Fruit fly (Drosophila melanogaster) whole organism, embryonic: ENCODE results near the gene CG5611.

Experiments used
- Abd-B ChIP-seq: fragments of 200-800 bp; sonication (Bioruptor generic); optimal IDR thresholded peaks from 2 replicates; lab custom pipeline; 2018; ENCODE audit warnings: missing biosample characterization, mild to moderate bottlenecking, missing genetic modification characterization, moderate library complexity
- BEAF-32 ChIP-seq: fragments of 200-800 bp; sonication (Bioruptor generic); optimal IDR thresholded peaks from 3 replicates; lab custom pipeline; 2017; ENCODE audit warnings: missing biosample characterization, missing genetic modification characterization, mild to moderate bottlenecking, moderate library complexity, missing genetic modification reagents
- CG10565 ChIP-seq: fragments of 200-800 bp; sonication (Bioruptor generic); optimal IDR thresholded peaks from 3 replicates; lab custom pipeline; 2016; ENCODE audit warnings: missing biosample characterization, mild to moderate bottlenecking, missing genetic modification characterization
- CG12744 ChIP-seq: fragments of 200-800 bp; sonication (Bioruptor generic); optimal IDR thresholded peaks from 2 replicates; lab custom pipeline; 2016; ENCODE audit warnings: missing biosample characterization, missing genetic modification characterization
- CG13287 ChIP-seq: fragments of 200-800 bp; sonication (Bioruptor generic); IDR thresholded peaks from 2 replicates; pipeline ENCODE4 v1.3.6; 2022; ENCODE audit warnings: missing biosample characterization, missing genetic modification characterization; ENCODE audit not compliant: partially characterized antibody
- CG1647 ChIP-seq: fragments of 200-800 bp; sonication (Bioruptor generic); optimal IDR thresholded peaks from 3 replicates; lab custom pipeline; 2016; ENCODE audit warnings: missing biosample characterization, missing genetic modification characterization
- CG18011 ChIP-seq: fragments of 200-800 bp; sonication (Bioruptor generic); optimal IDR thresholded peaks from 2 replicates; lab custom pipeline; 2017; ENCODE audit warnings: missing biosample characterization, missing genetic modification characterization, mild to moderate bottlenecking, moderate library complexity, missing genotype
- CG2712 ChIP-seq: fragments of 200-800 bp; optimal IDR thresholded peaks from 3 replicates; lab custom pipeline; 2019; ENCODE audit warnings: missing biosample characterization, mild to moderate bottlenecking, missing genetic modification characterization, moderate library complexity
- CG31388 ChIP-seq: fragments of 200-800 bp; sonication (Bioruptor generic); optimal IDR thresholded peaks from 2 replicates; lab custom pipeline; 2016; ENCODE audit warnings: missing biosample characterization, missing genetic modification characterization
- CG32772 ChIP-seq: fragments of 200-800 bp; sonication (Bioruptor generic); IDR thresholded peaks from 2 replicates; pipeline ENCODE4 v1.3.6; 2022; ENCODE audit warnings: missing biosample characterization, missing genetic modification characterization
- CG33213 ChIP-seq: fragments of 200-800 bp; sonication (Bioruptor generic); optimal IDR thresholded peaks from 3 replicates; lab custom pipeline; 2016; ENCODE audit warnings: missing biosample characterization, missing genetic modification characterization
- CG5245 ChIP-seq: fragments of 200-800 bp; sonication (Bioruptor generic); optimal IDR thresholded peaks from 3 replicates; lab custom pipeline; 2016; ENCODE audit warnings: missing biosample characterization, missing genetic modification characterization
- CG6854 ChIP-seq: fragments of 200-800 bp; sonication (Bioruptor generic); optimal IDR thresholded peaks from 3 replicates; lab custom pipeline; 2017; ENCODE audit warnings: missing biosample characterization, mild to moderate bottlenecking, missing genetic modification characterization
- CG9437 ChIP-seq: fragments of 200-800 bp; sonication (Bioruptor generic); optimal IDR thresholded peaks from 2 replicates; lab custom pipeline; 2018; ENCODE audit warnings: missing biosample characterization, mild to moderate bottlenecking, missing genetic modification characterization
- CG9609 ChIP-seq: fragments of 200-800 bp; sonication (Bioruptor generic); optimal IDR thresholded peaks from 3 replicates; lab custom pipeline; 2016; ENCODE audit warnings: missing biosample characterization, missing genetic modification characterization
- Dbx ChIP-seq: fragments of 200-800 bp; sonication (Bioruptor generic); IDR thresholded peaks from 3 replicates; pipeline ENCODE4 v1.3.6; 2022; ENCODE audit warnings: missing biosample characterization, missing genetic modification characterization
- Dip2 ChIP-seq: fragments of 200-800 bp; sonication (Bioruptor generic); IDR thresholded peaks from 2 replicates; pipeline ENCODE4 v1.3.6; 2022; ENCODE audit warnings: missing biosample characterization, missing genetic modification characterization
- Ets65A ChIP-seq: fragments of 200-800 bp; sonication (Bioruptor generic); peaks from one replicate; lab custom pipeline; 2016; ENCODE audit warnings: missing biosample characterization, missing genetic modification characterization
- GATAe ChIP-seq: fragments of 200-800 bp; sonication (Bioruptor generic); conservative IDR thresholded peaks from 2 replicates; pipeline ENCODE4 v1.3.6; 2022; ENCODE audit warnings: missing biosample characterization, missing genetic modification characterization
- HLH3B ChIP-seq: fragments of 200-800 bp; sonication (Bioruptor generic); IDR thresholded peaks from 2 replicates; pipeline ENCODE4 v1.3.6; 2022; ENCODE audit warnings: missing biosample characterization, missing genetic modification characterization
- Hr39 ChIP-seq: fragments of >200 bp; optimal IDR thresholded peaks from 2 replicates; lab custom pipeline; 2017
- Lhr ChIP-seq: fragments of 200-800 bp; sonication (Bioruptor generic); optimal IDR thresholded peaks from 3 replicates; lab custom pipeline; 2017; ENCODE audit warnings: mild to moderate bottlenecking, missing biosample characterization, missing genetic modification reagents, missing genetic modification characterization
- Ravus ChIP-seq: fragments of 200-800 bp; sonication (Bioruptor generic); IDR thresholded peaks from 2 replicates; pipeline ENCODE4 v1.3.6; 2022; ENCODE audit warnings: missing biosample characterization, missing genetic modification characterization
- Spps ChIP-seq: fragments of 200-800 bp; sonication (Bioruptor generic); optimal IDR thresholded peaks from 2 replicates; lab custom pipeline; 2018; ENCODE audit warnings: missing biosample characterization, mild to moderate bottlenecking, missing genetic modification characterization
- Sry-δ ChIP-seq: fragments of 200-800 bp; sonication (Bioruptor generic); optimal IDR thresholded peaks from 2 replicates; lab custom pipeline; 2016; ENCODE audit warnings: missing biosample characterization, missing genetic modification characterization
- caup ChIP-seq: fragments of 200-800 bp; sonication (Bioruptor generic); optimal IDR thresholded peaks from 3 replicates; lab custom pipeline; 2017; ENCODE audit warnings: missing biosample characterization, mild to moderate bottlenecking, missing genetic modification characterization, moderate library complexity; ENCODE audit not compliant: severe bottlenecking
- corto ChIP-seq: fragments of 200-800 bp; sonication (Bioruptor generic); optimal IDR thresholded peaks from 2 replicates; lab custom pipeline; 2016; ENCODE audit warnings: missing biosample characterization, mild to moderate bottlenecking, missing genetic modification characterization, moderate library complexity
- en ChIP-seq: fragments of 200-800 bp; sonication (Bioruptor generic); optimal IDR thresholded peaks from 2 replicates; lab custom pipeline; 2016; ENCODE audit warnings: missing biosample characterization, missing genetic modification characterization
- gfzf ChIP-seq: fragments of 200-800 bp; sonication (Bioruptor generic); optimal IDR thresholded peaks from 2 replicates; lab custom pipeline; 2016; ENCODE audit warnings: missing biosample characterization, mild to moderate bottlenecking, missing genetic modification characterization, moderate library complexity
- gro ChIP-seq: fragments of 200-800 bp; sonication (Bioruptor generic); optimal IDR thresholded peaks from 2 replicates; lab custom pipeline; 2016; ENCODE audit warnings: missing biosample characterization, missing genetic modification characterization
- gsb ChIP-seq: fragments of 200-800 bp; sonication (Bioruptor generic); IDR thresholded peaks from 2 replicates; pipeline ENCODE4 v1.3.6; 2022; ENCODE audit warnings: missing biosample characterization, missing genetic modification characterization
- gsb-n ChIP-seq: fragments of 200-800 bp; sonication (Bioruptor generic); optimal IDR thresholded peaks from 3 replicates; lab custom pipeline; 2018; ENCODE audit warnings: missing biosample characterization, mild to moderate bottlenecking, missing genetic modification characterization
- insv ChIP-seq, 2 experiments: fragments of 200-800 bp; sonication (Bioruptor generic); optimal IDR thresholded peaks; 3 replicates each; lab custom pipeline; 2016 to 2018; ENCODE audit warnings: missing biosample characterization in 2 of 2, missing genetic modification characterization in 2 of 2
- jigr1 ChIP-seq: fragments of 200-800 bp; sonication (Bioruptor generic); IDR thresholded peaks from 3 replicates; pipeline ENCODE4 v1.3.6; 2022; ENCODE audit warnings: missing biosample characterization, missing genetic modification characterization
- kah ChIP-seq: fragments of 200-800 bp; sonication (Bioruptor generic); optimal IDR thresholded peaks from 2 replicates; lab custom pipeline; 2018; ENCODE audit warnings: missing biosample characterization, mild to moderate bottlenecking, missing genetic modification characterization
- luna ChIP-seq: fragments of 200-800 bp; sonication (Bioruptor generic); optimal IDR thresholded peaks from 2 replicates; lab custom pipeline; 2016; ENCODE audit warnings: missing biosample characterization, missing genetic modification characterization
- nerfin-2 ChIP-seq: fragments of 200-800 bp; sonication (Bioruptor generic); IDR thresholded peaks from 2 replicates; pipeline ENCODE4 v1.3.6; 2022; ENCODE audit warnings: missing biosample characterization, missing genetic modification characterization; ENCODE audit not compliant: partially characterized antibody
- nmo ChIP-seq: fragments of 200-800 bp; sonication (Bioruptor generic); optimal IDR thresholded peaks from 2 replicates; lab custom pipeline; 2018; ENCODE audit warnings: missing biosample characterization, mild to moderate bottlenecking, missing genetic modification characterization, moderate library complexity
- pan ChIP-seq, 4 experiments: fragments of >200 bp in 3 of 4; fragments of 200-800 bp in 1 of 4; sonication (Bioruptor generic) in 1 of 4; optimal IDR thresholded peaks in 3 of 4; IDR thresholded peaks in 1 of 4; 2 replicates each; pipeline versions ENCODE4 v1.3.6 to Lab custom; 2017 to 2022; ENCODE audit warnings: missing biosample characterization in 2 of 4, missing genetic modification characterization in 2 of 4, mixed read lengths in 1 of 4
- pho ChIP-seq: fragments of 200-800 bp; sonication (Bioruptor generic); optimal IDR thresholded peaks from 2 replicates; lab custom pipeline; 2016; ENCODE audit warnings: missing biosample characterization, missing genetic modification characterization
- prd ChIP-seq, 3 experiments: fragments of >200 bp in 2 of 3; fragments of 200-800 bp in 1 of 3; sonication (Bioruptor generic) in 1 of 3; optimal IDR thresholded peaks in 2 of 3; IDR thresholded peaks in 1 of 3; 2 replicates in 2 of 3; 3 replicates in 1 of 3; pipeline versions ENCODE4 v1.3.6 to Lab custom; 2017 to 2022; ENCODE audit warnings: missing biosample characterization in 1 of 3, missing genetic modification characterization in 1 of 3
- pzg ChIP-seq: fragments of 200-800 bp; sonication (Bioruptor generic); optimal IDR thresholded peaks from 3 replicates; lab custom pipeline; 2018; ENCODE audit warnings: missing biosample characterization, mild to moderate bottlenecking, missing genetic modification characterization, moderate library complexity
- sisA ChIP-seq: fragments of 200-800 bp; sonication (Bioruptor generic); IDR thresholded peaks from 2 replicates; pipeline ENCODE4 v1.3.6; 2022; ENCODE audit warnings: missing biosample characterization, missing genetic modification characterization
- slbo ChIP-seq: fragments of 200-800 bp; sonication (Bioruptor generic); IDR thresholded peaks from 2 replicates; pipeline ENCODE4 v1.3.6; 2022; ENCODE audit warnings: missing biosample characterization, missing genetic modification characterization
- tna ChIP-seq: fragments of 200-800 bp; sonication (Bioruptor generic); IDR thresholded peaks from 2 replicates; pipeline ENCODE4 v1.3.6; 2022; ENCODE audit warnings: missing biosample characterization, missing genetic modification characterization; ENCODE audit not compliant: partially characterized antibody
- zf30C ChIP-seq: fragments of 200-800 bp; sonication (Bioruptor generic); optimal IDR thresholded peaks from 3 replicates; lab custom pipeline; 2018; ENCODE audit warnings: missing biosample characterization, mild to moderate bottlenecking, missing genetic modification characterization
- zfh1 ChIP-seq: fragments of 200-800 bp; sonication (Bioruptor generic); IDR thresholded peaks from 3 replicates; pipeline ENCODE4 v1.3.6; 2022; ENCODE audit warnings: missing biosample characterization, missing genetic modification characterization
- zfh2 ChIP-seq: fragments of 200-800 bp; sonication (Bioruptor generic); optimal IDR thresholded peaks from 2 replicates; lab custom pipeline; 2016; ENCODE audit warnings: missing biosample characterization, missing genetic modification characterization

Gene CG5611

DNA sequence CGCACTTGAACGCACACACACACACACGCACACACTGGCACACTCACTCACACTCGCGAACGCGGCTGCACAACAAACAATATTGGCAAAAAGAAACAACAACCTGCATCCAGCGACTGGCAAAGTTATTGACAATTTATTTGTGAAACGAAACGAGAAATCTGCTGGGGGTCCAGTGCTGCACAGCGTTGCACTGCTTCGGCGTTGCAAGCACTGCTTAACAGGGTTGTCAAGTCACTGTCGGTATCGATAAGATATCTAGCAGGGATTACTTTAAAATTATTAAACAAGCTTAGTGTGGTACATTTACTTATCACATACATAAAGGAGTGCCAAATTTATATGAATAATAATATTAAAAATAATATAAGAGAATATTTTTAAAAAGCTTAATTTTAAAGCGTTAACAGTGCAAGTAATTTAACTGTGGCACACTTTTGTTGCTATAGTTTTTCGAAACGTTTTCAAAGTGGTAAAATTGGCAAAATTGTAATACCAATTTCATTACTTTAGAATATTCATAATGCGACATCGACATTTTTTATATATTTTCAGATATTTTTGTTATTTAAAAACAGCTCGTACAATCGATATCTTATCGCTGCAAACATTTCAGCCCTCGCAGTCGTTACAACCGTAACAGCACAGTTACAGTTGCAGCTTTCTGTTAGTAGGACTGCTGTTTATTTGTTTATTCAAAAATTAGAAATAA, 28.5 kb downstream of the CG5611 start, which contains the start of the genes dsd and Tusp (continued):
- TF ChIP-seq kah (GFP tag; lab: Kevin White, UChicago): peak; percentile 45
- TF ChIP-seq CG32772: peak; percentile 78
- no peak for TF ChIP-seq nerfin-2
- TF ChIP-seq CG10565 (GFP tag; lab: Kevin White, UChicago): no peak
- TF ChIP-seq Hr39 (lab: Kevin White, UChicago): no peak
- TF ChIP-seq CG9609: peak; percentile 79
- TF ChIP-seq slbo (GFP tag; lab: Robert Waterston, UW): peak; percentile 93
- peak; percentile 78 for TF ChIP-seq zfh1 (GFP tag; lab: Robert Waterston, UW)
- TF ChIP-seq Lhr (GFP tag; lab: Kevin White, UChicago): peak; percentile 49
- no peak for TF ChIP-seq CG12744
- TF ChIP-seq Spps (tag; lab: Kevin White, UChicago): no peak
- peak; percentile 50 for TF ChIP-seq CG18011 (GFP tag; lab: Kevin White, UChicago)
- TF ChIP-seq pho (GFP tag; lab: Kevin White, UChicago): peak; percentile 73
- TF ChIP-seq nmo (GFP tag; lab: Kevin White, UChicago): peak; percentile 79
- peak; percentile 87 for TF ChIP-seq Dbx (GFP tag; lab: Robert Waterston, UW)
- TF ChIP-seq Sry-δ (GFP tag; lab: Kevin White, UChicago): peak; percentile 60
- no peak for TF ChIP-seq jigr1 (GFP tag; lab: Robert Waterston, UW)
- peak; percentile 48 for TF ChIP-seq CG5245 (GFP tag; lab: Kevin White, UChicago)
- TF ChIP-seq CG9437 (GFP tag; lab: Kevin White, UChicago): peak; percentile 55
- TF ChIP-seq prd (optimal IDR thresholded peaks at IDR 0.05; lab: Kevin White, UChicago): no peak
- TF ChIP-seq prd (GFP tag; IDR thresholded peaks at IDR 0.05; lab: Robert Waterston, UW): peak; percentile 72
- TF ChIP-seq CG6854 (GFP tag; lab: Kevin White, UChicago): no peak
- peak; percentile 46; the same call in 1 of the 2 replicates for TF ChIP-seq gsb (GFP tag; lab: Robert Waterston, UW)
- peak; percentile 57 for TF ChIP-seq CG13287
- TF ChIP-seq zf30C (GFP tag; lab: Kevin White, UChicago): no peak
- peak; percentile 65 for TF ChIP-seq gro (GFP tag; lab: Kevin White, UChicago)
- no peak for TF ChIP-seq GATAe (GFP tag; lab: Robert Waterston, UW)
- no peak for TF ChIP-seq Dip2 (GFP tag; lab: Robert Waterston, UW)
- TF ChIP-seq CG31388 (GFP tag; lab: Kevin White, UChicago): peak; percentile 39
- TF ChIP-seq Abd-B (GFP tag; lab: Kevin White, UChicago): peak; percentile 65
- peak; percentile 24; the same call in 1 of the 2 replicates for TF ChIP-seq tna (GFP tag; lab: Robert Waterston, UW)
- peak; percentile 82 for TF ChIP-seq caup
- peak; percentile 98 for TF ChIP-seq Ets65A (GFP tag; lab: Kevin White, UChicago)
- TF ChIP-seq corto: no peak
- peak; percentile 13 for TF ChIP-seq luna (GFP tag; lab: Kevin White, UChicago)
- TF ChIP-seq gsb-n (tag; lab: Kevin White, UChicago): peak; percentile 32
- TF ChIP-seq CG33213: peak; percentile 64
- TF ChIP-seq BEAF-32: peak; percentile 75
- TF ChIP-seq en (GFP tag; lab: Kevin White, UChicago): no peak
- no peak for TF ChIP-seq Ravus (GFP tag; lab: Robert Waterston, UW)
- peak; percentile 74 for TF ChIP-seq CG2712 (tag; lab: Kevin White, UChicago)
- TF ChIP-seq gfzf (GFP tag; lab: Kevin White, UChicago): no peak
- TF ChIP-seq pan (optimal IDR thresholded peaks at IDR 0.05; lab: Kevin White, UChicago): no peak
- TF ChIP-seq pan (GFP tag; optimal IDR thresholded peaks at IDR 0.05 in 1 of 2, IDR thresholded peaks at IDR 0.05 in 1 of 2): peak in 1 of 2 experiments; percentile 72
- TF ChIP-seq insv (GFP tag; optimal IDR thresholded peaks at IDR 0.05; lab: Kevin White, UChicago): peak in 1 of 2 experiments; percentile 26
- peak; percentile 82 for TF ChIP-seq sisA (GFP tag; lab: Robert Waterston, UW)
- no peak for TF ChIP-seq HLH3B (GFP tag; lab: Robert Waterston, UW)
- TF ChIP-seq CG1647 (GFP tag; lab: Kevin White, UChicago): peak; percentile 49
- TF ChIP-seq zfh2 (GFP tag; lab: Kevin White, UChicago): peak; percentile 91
- peak; percentile 69 for TF ChIP-seq pzg (GFP tag; lab: Kevin White, UChicago)
